Worm (Caenorhabditis elegans) whole organism, L1 larva: ENCODE data around the gene gfi-3.

ENCODE experiments used
- C16A3.4 ChIP-seq: fragments of 150-350 bp; optimal IDR thresholded peaks from 2 replicates; lab custom pipeline; 2014; ENCODE audit warnings: missing biosample characterization, missing genetic modification characterization
- C34B4.2 ChIP-seq: sonication (generic microtip); optimal IDR thresholded peaks from 2 replicates; lab custom pipeline; 2017; ENCODE audit warnings: mild to moderate bottlenecking, missing genetic modification characterization, missing compliant biosample characterization
- F16B12.6 ChIP-seq: fragments of 150-350 bp; optimal IDR thresholded peaks from 2 replicates; lab custom pipeline; 2014; ENCODE audit warnings: missing biosample characterization, missing genetic modification characterization
- Y116A8C.19 ChIP-seq: sonication (generic microtip); optimal IDR thresholded peaks from 2 replicates; lab custom pipeline; 2016; ENCODE audit warnings: missing compliant biosample characterization, missing genetic modification characterization, borderline replicate concordance
- aha-1 ChIP-seq: fragments of 150-350 bp; optimal IDR thresholded peaks from 2 replicates; lab custom pipeline; 2014; ENCODE audit warnings: missing biosample characterization, missing genetic modification characterization
- alr-1 ChIP-seq: fragments of 200-800 bp; sonication (Bioruptor generic); optimal IDR thresholded peaks from 2 replicates; lab custom pipeline; 2018; ENCODE audit warnings: borderline replicate concordance, mild to moderate bottlenecking, missing genetic modification characterization, missing compliant biosample characterization
- ama-1 ChIP-seq: fragments of 150-350 bp; optimal IDR thresholded peaks from 2 replicates; lab custom pipeline; 2014
- blmp-1 ChIP-seq: fragments of 150-350 bp; optimal IDR thresholded peaks from 2 replicates; lab custom pipeline; 2014; ENCODE audit warnings: missing biosample characterization, missing genetic modification characterization
- ceh-63 ChIP-seq: fragments of 200-800 bp; sonication (Bioruptor generic); optimal IDR thresholded peaks from 2 replicates; lab custom pipeline; 2018; ENCODE audit warnings: mild to moderate bottlenecking, missing genetic modification characterization, missing compliant biosample characterization
- ceh-8 ChIP-seq: fragments of 200-800 bp; sonication (Bioruptor generic); optimal IDR thresholded peaks from 2 replicates; lab custom pipeline; 2018; ENCODE audit warnings: mild to moderate bottlenecking, missing genetic modification characterization, moderate library complexity, missing compliant biosample characterization
- ceh-88 ChIP-seq: fragments of 200-800 bp; sonication (Bioruptor generic); IDR thresholded peaks from 2 replicates; pipeline ENCODE4 v1.3.6; 2022; ENCODE audit warnings: missing genetic modification characterization, missing compliant biosample characterization
- ceh-90 ChIP-seq: sonication (generic microtip); optimal IDR thresholded peaks from 2 replicates; lab custom pipeline; 2016; ENCODE audit warnings: missing genetic modification characterization, missing compliant biosample characterization
- ces-1 ChIP-seq: fragments of 150-350 bp; optimal IDR thresholded peaks from 2 replicates; lab custom pipeline; 2014; ENCODE audit warnings: missing biosample characterization, missing genetic modification reagents, missing genetic modification characterization
- dpl-1 ChIP-seq, 3 experiments: fragments of 150-350 bp in 2 of 3; sonication (generic microtip) in 1 of 3; optimal IDR thresholded peaks; 2 replicates each; lab custom pipeline; 2014 to 2017; ENCODE audit warnings: missing biosample characterization in 3 of 3, missing genetic modification characterization in 3 of 3, missing genetic modification reagents in 3 of 3
- efl-3 ChIP-seq: fragments of 200-800 bp; sonication (Bioruptor generic); optimal IDR thresholded peaks from 2 replicates; lab custom pipeline; 2018; ENCODE audit warnings: mild to moderate bottlenecking, missing genetic modification characterization, missing compliant biosample characterization
- elt-2 ChIP-seq: sonication (generic microtip); optimal IDR thresholded peaks from 2 replicates; lab custom pipeline; 2016; ENCODE audit warnings: missing genetic modification characterization, mild to moderate bottlenecking, inconsistent platforms, missing compliant biosample characterization, missing genetic modification reagents
- elt-3 ChIP-seq, 6 experiments: fragments of 150-350 bp in 1 of 6; sonication (generic microtip); optimal IDR thresholded peaks; 2 replicates each; lab custom pipeline; 2017 to 2018; ENCODE audit warnings: missing biosample characterization in 6 of 6, missing genetic modification characterization in 6 of 6, inconsistent platforms in 1 of 6
- ets-5 ChIP-seq: fragments of 200-800 bp; sonication (Bioruptor generic); IDR thresholded peaks from 2 replicates; pipeline ENCODE4 v1.3.6; 2022; ENCODE audit warnings: missing genetic modification characterization, missing compliant biosample characterization
- grh-1 ChIP-seq: fragments of 200-800 bp; sonication (Bioruptor generic); IDR thresholded peaks from 2 replicates; pipeline ENCODE4 v1.3.6; 2022; ENCODE audit warnings: missing genetic modification reagents, missing genetic modification characterization, missing compliant biosample characterization
- hlh-17 ChIP-seq: fragments of 200-800 bp; sonication (Bioruptor generic); optimal IDR thresholded peaks from 2 replicates; lab custom pipeline; 2018; ENCODE audit warnings: missing genetic modification characterization, mild to moderate bottlenecking, missing compliant biosample characterization, moderate library complexity, borderline replicate concordance
- hlh-4 ChIP-seq: sonication (generic microtip); optimal IDR thresholded peaks from 2 replicates; lab custom pipeline; 2016; ENCODE audit warnings: mild to moderate bottlenecking, missing genetic modification characterization, missing compliant biosample characterization
- hpl-2 ChIP-seq: fragments of 150-350 bp; optimal IDR thresholded peaks from 2 replicates; lab custom pipeline; 2014; ENCODE audit warnings: missing biosample characterization, missing genetic modification reagents, missing genetic modification characterization
- jun-1 ChIP-seq: fragments of 150-350 bp; optimal IDR thresholded peaks from 2 replicates; lab custom pipeline; 2014; ENCODE audit warnings: missing biosample characterization, missing genetic modification reagents, missing genetic modification characterization
- lin-13 ChIP-seq: fragments of 150-350 bp; optimal IDR thresholded peaks from 2 replicates; lab custom pipeline; 2014; ENCODE audit warnings: missing biosample characterization, missing genetic modification reagents, missing genetic modification characterization
- lin-14 ChIP-seq: fragments of 200-800 bp; sonication (Bioruptor generic); optimal IDR thresholded peaks from 2 replicates; lab custom pipeline; 2018; ENCODE audit warnings: mild to moderate bottlenecking, missing genetic modification characterization, moderate library complexity, missing compliant biosample characterization
- lin-35 ChIP-seq, 2 experiments: fragments of 150-350 bp; optimal IDR thresholded peaks; 2 replicates each; lab custom pipeline; 2014; ENCODE audit warnings: missing biosample characterization in 2 of 2, missing genetic modification characterization in 2 of 2, missing genetic modification reagents in 2 of 2
- lin-39 ChIP-seq: fragments of 150-350 bp; optimal IDR thresholded peaks from 2 replicates; lab custom pipeline; 2014; ENCODE audit warnings: missing biosample characterization, missing genetic modification reagents, missing genetic modification characterization
- mdl-1 ChIP-seq, 2 experiments: fragments of 150-350 bp; optimal IDR thresholded peaks; 2 replicates each; lab custom pipeline; 2014 to 2017; ENCODE audit warnings: missing biosample characterization in 2 of 2, missing genetic modification characterization in 2 of 2, inconsistent platforms in 1 of 2
- nhr-19 ChIP-seq: fragments of 200-800 bp; sonication (Bioruptor generic); conservative IDR thresholded peaks from 2 replicates; pipeline ENCODE4 v1.3.6; 2022; ENCODE audit warnings: missing genetic modification characterization, missing compliant biosample characterization
- nhr-20 ChIP-seq: sonication (generic microtip); optimal IDR thresholded peaks from 2 replicates; lab custom pipeline; 2016; ENCODE audit warnings: mild to moderate bottlenecking, missing genetic modification characterization, missing compliant biosample characterization
- nhr-28 ChIP-seq: fragments of 150-350 bp; optimal IDR thresholded peaks from 2 replicates; lab custom pipeline; 2014; ENCODE audit warnings: missing biosample characterization, missing genetic modification characterization
- nhr-47 ChIP-seq: sonication (generic microtip); optimal IDR thresholded peaks from 2 replicates; lab custom pipeline; 2016; ENCODE audit warnings: mild to moderate bottlenecking, missing genetic modification characterization, moderate library complexity, missing compliant biosample characterization
- nhr-85 ChIP-seq: sonication (generic microtip); peaks from one replicate; lab custom pipeline; 2016; ENCODE audit warnings: missing genetic modification characterization, inconsistent platforms, missing compliant biosample characterization
- nhr-90 ChIP-seq: sonication (generic microtip); optimal IDR thresholded peaks from 2 replicates; lab custom pipeline; 2016; ENCODE audit warnings: mild to moderate bottlenecking, missing genetic modification characterization, missing compliant biosample characterization; ENCODE audit not compliant: poor library complexity
- pax-3 ChIP-seq: fragments of 200-800 bp; sonication (Bioruptor generic); optimal IDR thresholded peaks from 2 replicates; lab custom pipeline; 2018; ENCODE audit warnings: mild to moderate bottlenecking, missing genetic modification characterization, moderate library complexity, missing compliant biosample characterization
- pqm-1 ChIP-seq: sonication (generic microtip); optimal IDR thresholded peaks from 3 replicates; lab custom pipeline; 2017; ENCODE audit warnings: missing biosample characterization, missing genetic modification characterization
- rnt-1 ChIP-seq: sonication (generic microtip); optimal IDR thresholded peaks from 2 replicates; lab custom pipeline; 2016; ENCODE audit warnings: mild to moderate bottlenecking, missing genetic modification characterization, moderate library complexity, missing compliant biosample characterization
- skn-1 ChIP-seq: fragments of 150-350 bp; optimal IDR thresholded peaks from 2 replicates; lab custom pipeline; 2014; ENCODE audit warnings: missing biosample characterization, missing genetic modification characterization
- snpc-4 ChIP-seq: fragments of 150-350 bp; optimal IDR thresholded peaks from 2 replicates; lab custom pipeline; 2014; ENCODE audit warnings: missing biosample characterization, missing genetic modification characterization
- snu-23 ChIP-seq: sonication (generic microtip); optimal IDR thresholded peaks from 2 replicates; lab custom pipeline; 2016; ENCODE audit warnings: missing genetic modification characterization, missing compliant biosample characterization
- sox-4 ChIP-seq: sonication (generic microtip); optimal IDR thresholded peaks from 2 replicates; lab custom pipeline; 2016; ENCODE audit warnings: missing genetic modification characterization, missing compliant biosample characterization
- sup-37 ChIP-seq: fragments of 200-800 bp; sonication (Bioruptor generic); optimal IDR thresholded peaks from 2 replicates; lab custom pipeline; 2018; ENCODE audit warnings: mild to moderate bottlenecking, missing genetic modification characterization, missing compliant biosample characterization
- tbx-2 ChIP-seq: sonication (generic microtip); optimal IDR thresholded peaks from 2 replicates; lab custom pipeline; 2016; ENCODE audit warnings: missing genetic modification characterization, missing compliant biosample characterization
- unc-130 ChIP-seq: fragments of 150-350 bp; optimal IDR thresholded peaks from 2 replicates; lab custom pipeline; 2017; ENCODE audit warnings: missing biosample characterization, missing genetic modification characterization, inconsistent platforms
- unc-30 ChIP-seq: sonication (generic microtip); optimal IDR thresholded peaks from 2 replicates; lab custom pipeline; 2017; ENCODE audit warnings: missing biosample characterization, missing genetic modification characterization
- unc-62 ChIP-seq: fragments of 150-350 bp; optimal IDR thresholded peaks from 2 replicates; lab custom pipeline; 2014; ENCODE audit warnings: missing biosample characterization, missing genetic modification reagents, missing genetic modification characterization
- unc-98 ChIP-seq: fragments of 200-800 bp; sonication (Bioruptor generic); IDR thresholded peaks from 2 replicates; pipeline ENCODE4 v1.3.6; 2022; ENCODE audit warnings: missing genetic modification characterization, missing compliant biosample characterization
- xbp-1 ChIP-seq: sonication (generic microtip); optimal IDR thresholded peaks from 2 replicates; lab custom pipeline; 2016; ENCODE audit warnings: missing genetic modification characterization, missing compliant biosample characterization
- zag-1 ChIP-seq: fragments of 150-350 bp; optimal IDR thresholded peaks from 2 replicates; lab custom pipeline; 2014; ENCODE audit warnings: missing biosample characterization, missing genetic modification characterization
- ztf-11 ChIP-seq, 2 experiments: sonication (generic microtip); optimal IDR thresholded peaks; 2 replicates each; lab custom pipeline; 2016 to 2017; ENCODE audit warnings: missing genetic modification characterization in 2 of 2, missing biosample characterization in 1 of 2, missing compliant biosample characterization in 1 of 2

Gene gfi-3

ce11 chrX:14478193-14478592, 2.2 kb upstream of the gfi-3 start (continued):
- no peak for TF ChIP-seq C16A3.4 (tag; lab: Kevin White, UChicago)
- TF ChIP-seq, all 84 proteins: peak for 22

ce11 chrX:14478743-14479428, 1.5 kb upstream of the gfi-3 start, which contains the start of gene M163.11:
M163.11 (plus strand) TSS chrX:14479378.
- TF ChIP-seq jun-1 (no peak), hlh-17 (GFP tag; lab: Kevin White, UChicago) (no peak), C34B4.2 (tag; lab: Kevin White, UChicago) (no peak), lin-35 (GFP tag; optimal IDR thresholded peaks at IDR 0.05; lab: Kevin White, UChicago) (peak in 1 of 2 experiments; percentile 40), nhr-47 (tag; lab: Kevin White, UChicago) (peak; percentile 16), pqm-1 (tag; lab: Kevin White, UChicago) (no peak), lin-14 (peak; percentile 6), ama-1 (lab: Kevin White, UChicago) (no peak), alr-1 (no peak), snpc-4 (tag; lab: Kevin White, UChicago) (peak; percentile 49), nhr-20 (tag; lab: Kevin White, UChicago) (peak; percentile 55), ets-5 (GFP tag; lab: Robert Waterston, UW) (no peak), elt-2 (peak; percentile 24), tbx-2 (tag; lab: Kevin White, UChicago) (no peak), ztf-11 (tag; optimal IDR thresholded peaks at IDR 0.05; lab: Kevin White, UChicago) (no peak), sup-37 (no peak), rnt-1 (tag; lab: Kevin White, UChicago) (peak; percentile 55), elt-3 (tag; optimal IDR thresholded peaks at IDR 0.05; lab: Kevin White, UChicago) (peak in 1 of 6 experiments; percentile 12), ceh-63 (no peak), zag-1 (no peak), hpl-2 (GFP tag; lab: Kevin White, UChicago) (no peak), skn-1 (tag; lab: Kevin White, UChicago) (no peak), aha-1 (tag; lab: Kevin White, UChicago) (no peak), unc-62 (GFP tag; lab: Kevin White, UChicago) (no peak), nhr-85 (tag; lab: Kevin White, UChicago) (no peak), lin-39 (tag; lab: Kevin White, UChicago) (no peak), pax-3 (no peak), efl-3 (GFP tag; lab: Kevin White, UChicago) (no peak), mdl-1 (tag; optimal IDR thresholded peaks at IDR 0.05; lab: Kevin White, UChicago) (peak in 1 of 2 experiments; percentile 5), F16B12.6 (tag; lab: Kevin White, UChicago) (no peak), nhr-28 (no peak), nhr-90 (tag; lab: Kevin White, UChicago) (peak; percentile 54), grh-1 (GFP tag; lab: Robert Waterston, UW) (no peak), sox-4 (tag; lab: Kevin White, UChicago) (no peak), C16A3.4 (tag; lab: Kevin White, UChicago) (no peak), snu-23 (peak; percentile 50), ceh-8 (GFP tag; lab: Kevin White, UChicago) (no peak), unc-30 (tag; lab: Kevin White, UChicago) (no peak), dpl-1 (GFP tag; optimal IDR thresholded peaks at IDR 0.05; lab: Kevin White, UChicago) (no peak), Y116A8C.19 (tag; lab: Kevin White, UChicago) (no peak), unc-98 (GFP tag; lab: Robert Waterston, UW) (no peak), lin-13 (no peak), ceh-88 (GFP tag; lab: Robert Waterston, UW) (no peak), blmp-1 (tag; lab: Kevin White, UChicago) (no peak), unc-130 (tag; lab: Kevin White, UChicago) (no peak), ceh-90 (tag; lab: Kevin White, UChicago) (no peak), xbp-1 (tag; lab: Kevin White, UChicago) (no peak), ces-1 (GFP tag; lab: Kevin White, UChicago) (no peak), nhr-19 (GFP tag; lab: Robert Waterston, UW) (peak; percentile 58), hlh-4 (tag; lab: Kevin White, UChicago) (no peak)
